Worm (Caenorhabditis elegans) whole organism, L1 larva: Measurements from ENCODE around the gene Y37E11B.6.

ENCODE experiments used
- Y116A8C.19 ChIP-seq: sonication (generic microtip); optimal IDR thresholded peaks from 2 replicates; lab custom pipeline; 2016; ENCODE audit warnings: missing compliant biosample characterization, missing genetic modification characterization, borderline replicate concordance
- aha-1 ChIP-seq: fragments of 150-350 bp; optimal IDR thresholded peaks from 2 replicates; lab custom pipeline; 2014; ENCODE audit warnings: missing biosample characterization, missing genetic modification characterization
- blmp-1 ChIP-seq: fragments of 150-350 bp; optimal IDR thresholded peaks from 2 replicates; lab custom pipeline; 2014; ENCODE audit warnings: missing biosample characterization, missing genetic modification characterization
- ceh-63 ChIP-seq: fragments of 200-800 bp; sonication (Bioruptor generic); optimal IDR thresholded peaks from 2 replicates; lab custom pipeline; 2018; ENCODE audit warnings: mild to moderate bottlenecking, missing genetic modification characterization, missing compliant biosample characterization
- egl-13 ChIP-seq: sonication (generic microtip); optimal IDR thresholded peaks from 2 replicates; lab custom pipeline; 2016; ENCODE audit warnings: missing genotype, missing genetic modification reagents, missing genetic modification characterization, missing compliant biosample characterization
- elt-2 ChIP-seq: sonication (generic microtip); optimal IDR thresholded peaks from 2 replicates; lab custom pipeline; 2016; ENCODE audit warnings: missing genetic modification characterization, mild to moderate bottlenecking, inconsistent platforms, missing compliant biosample characterization, missing genetic modification reagents
- fkh-4 ChIP-seq: sonication (generic microtip); optimal IDR thresholded peaks from 2 replicates; lab custom pipeline; 2016; ENCODE audit warnings: missing compliant biosample characterization, missing genetic modification characterization, borderline replicate concordance
- fos-1 ChIP-seq: fragments of 150-350 bp; optimal IDR thresholded peaks from 2 replicates; lab custom pipeline; 2014; ENCODE audit warnings: missing biosample characterization, missing genetic modification characterization
- hlh-17 ChIP-seq: fragments of 200-800 bp; sonication (Bioruptor generic); optimal IDR thresholded peaks from 2 replicates; lab custom pipeline; 2018; ENCODE audit warnings: missing genetic modification characterization, mild to moderate bottlenecking, missing compliant biosample characterization, moderate library complexity, borderline replicate concordance
- hlh-4 ChIP-seq: sonication (generic microtip); optimal IDR thresholded peaks from 2 replicates; lab custom pipeline; 2016; ENCODE audit warnings: mild to moderate bottlenecking, missing genetic modification characterization, missing compliant biosample characterization
- hpl-2 ChIP-seq: fragments of 150-350 bp; optimal IDR thresholded peaks from 2 replicates; lab custom pipeline; 2014; ENCODE audit warnings: missing biosample characterization, missing genetic modification reagents, missing genetic modification characterization
- isw-1 ChIP-seq: fragments of 200-800 bp; sonication (Bioruptor generic); IDR thresholded peaks from 2 replicates; pipeline ENCODE4 v1.3.6; 2022; ENCODE audit warnings: missing genetic modification characterization, missing compliant biosample characterization
- jun-1 ChIP-seq: fragments of 150-350 bp; optimal IDR thresholded peaks from 2 replicates; lab custom pipeline; 2014; ENCODE audit warnings: missing biosample characterization, missing genetic modification reagents, missing genetic modification characterization
- lin-13 ChIP-seq: fragments of 150-350 bp; optimal IDR thresholded peaks from 2 replicates; lab custom pipeline; 2014; ENCODE audit warnings: missing biosample characterization, missing genetic modification reagents, missing genetic modification characterization
- lin-35 ChIP-seq, 2 experiments: fragments of 150-350 bp; optimal IDR thresholded peaks; 2 replicates each; lab custom pipeline; 2014; ENCODE audit warnings: missing biosample characterization in 2 of 2, missing genetic modification characterization in 2 of 2, missing genetic modification reagents in 2 of 2
- lsy-2 ChIP-seq, 2 experiments: fragments of 150-350 bp; optimal IDR thresholded peaks; 2 replicates each; lab custom pipeline; 2014; ENCODE audit warnings: missing biosample characterization in 2 of 2, missing genetic modification characterization in 2 of 2
- mef-2 ChIP-seq: fragments of 150-350 bp; optimal IDR thresholded peaks from 2 replicates; lab custom pipeline; 2014; ENCODE audit warnings: missing biosample characterization, missing genetic modification characterization
- mep-1 ChIP-seq: fragments of 150-350 bp; optimal IDR thresholded peaks from 2 replicates; lab custom pipeline; 2014; ENCODE audit warnings: missing biosample characterization, missing genetic modification characterization
- nhr-20 ChIP-seq: sonication (generic microtip); optimal IDR thresholded peaks from 2 replicates; lab custom pipeline; 2016; ENCODE audit warnings: mild to moderate bottlenecking, missing genetic modification characterization, missing compliant biosample characterization
- nhr-47 ChIP-seq: sonication (generic microtip); optimal IDR thresholded peaks from 2 replicates; lab custom pipeline; 2016; ENCODE audit warnings: mild to moderate bottlenecking, missing genetic modification characterization, moderate library complexity, missing compliant biosample characterization
- nhr-77 ChIP-seq: fragments of 150-350 bp; optimal IDR thresholded peaks from 2 replicates; lab custom pipeline; 2014; ENCODE audit warnings: missing biosample characterization, missing genetic modification characterization
- nhr-85 ChIP-seq: sonication (generic microtip); peaks from one replicate; lab custom pipeline; 2016; ENCODE audit warnings: missing genetic modification characterization, inconsistent platforms, missing compliant biosample characterization
- pag-3 ChIP-seq: sonication (generic microtip); optimal IDR thresholded peaks from 2 replicates; lab custom pipeline; 2017; ENCODE audit warnings: missing genetic modification characterization, mild to moderate bottlenecking, missing compliant biosample characterization, antibody characterized with exemption, borderline replicate concordance; ENCODE audit not compliant: insufficient read depth
- pax-3 ChIP-seq: fragments of 200-800 bp; sonication (Bioruptor generic); optimal IDR thresholded peaks from 2 replicates; lab custom pipeline; 2018; ENCODE audit warnings: mild to moderate bottlenecking, missing genetic modification characterization, moderate library complexity, missing compliant biosample characterization
- pqm-1 ChIP-seq: sonication (generic microtip); optimal IDR thresholded peaks from 3 replicates; lab custom pipeline; 2017; ENCODE audit warnings: missing biosample characterization, missing genetic modification characterization
- rnt-1 ChIP-seq: sonication (generic microtip); optimal IDR thresholded peaks from 2 replicates; lab custom pipeline; 2016; ENCODE audit warnings: mild to moderate bottlenecking, missing genetic modification characterization, moderate library complexity, missing compliant biosample characterization
- snpc-4 ChIP-seq: fragments of 150-350 bp; optimal IDR thresholded peaks from 2 replicates; lab custom pipeline; 2014; ENCODE audit warnings: missing biosample characterization, missing genetic modification characterization
- snu-23 ChIP-seq: sonication (generic microtip); optimal IDR thresholded peaks from 2 replicates; lab custom pipeline; 2016; ENCODE audit warnings: missing genetic modification characterization, missing compliant biosample characterization
- sptf-1 ChIP-seq: fragments of 150-350 bp; optimal IDR thresholded peaks from 2 replicates; lab custom pipeline; 2014; ENCODE audit warnings: missing biosample characterization, missing genetic modification characterization
- swsn-7 ChIP-seq: sonication (generic microtip); optimal IDR thresholded peaks from 2 replicates; lab custom pipeline; 2016; ENCODE audit warnings: missing genetic modification characterization, missing compliant biosample characterization
- tbx-2 ChIP-seq: sonication (generic microtip); optimal IDR thresholded peaks from 2 replicates; lab custom pipeline; 2016; ENCODE audit warnings: missing genetic modification characterization, missing compliant biosample characterization
- unc-130 ChIP-seq: fragments of 150-350 bp; optimal IDR thresholded peaks from 2 replicates; lab custom pipeline; 2017; ENCODE audit warnings: missing biosample characterization, missing genetic modification characterization, inconsistent platforms
- unc-62 ChIP-seq: fragments of 150-350 bp; optimal IDR thresholded peaks from 2 replicates; lab custom pipeline; 2014; ENCODE audit warnings: missing biosample characterization, missing genetic modification reagents, missing genetic modification characterization
- unc-86 ChIP-seq: sonication (generic microtip); optimal IDR thresholded peaks from 2 replicates; lab custom pipeline; 2016; ENCODE audit warnings: missing genetic modification characterization, missing compliant biosample characterization
- unc-98 ChIP-seq: fragments of 200-800 bp; sonication (Bioruptor generic); IDR thresholded peaks from 2 replicates; pipeline ENCODE4 v1.3.6; 2022; ENCODE audit warnings: missing genetic modification characterization, missing compliant biosample characterization
- zip-4 ChIP-seq: fragments of 200-800 bp; sonication (Bioruptor generic); optimal IDR thresholded peaks from 2 replicates; lab custom pipeline; 2018; ENCODE audit warnings: mild to moderate bottlenecking, missing genetic modification characterization, moderate library complexity, missing compliant biosample characterization

Gene Y37E11B.6

ce11 chrIV:3570612-3571011 lies 28.5 kb downstream of the Y37E11B.6 start:
- TF ChIP-seq aha-1 (no peak), nhr-47 (no peak), snu-23 (GFP tag; lab: Kevin White, UChicago) (no peak), lin-35 (GFP tag; optimal IDR thresholded peaks at IDR 0.05; lab: Kevin White, UChicago) (no peak), Y116A8C.19 (tag; lab: Kevin White, UChicago) (no peak), blmp-1 (no peak), pqm-1 (tag; lab: Kevin White, UChicago) (no peak)

DNA sequence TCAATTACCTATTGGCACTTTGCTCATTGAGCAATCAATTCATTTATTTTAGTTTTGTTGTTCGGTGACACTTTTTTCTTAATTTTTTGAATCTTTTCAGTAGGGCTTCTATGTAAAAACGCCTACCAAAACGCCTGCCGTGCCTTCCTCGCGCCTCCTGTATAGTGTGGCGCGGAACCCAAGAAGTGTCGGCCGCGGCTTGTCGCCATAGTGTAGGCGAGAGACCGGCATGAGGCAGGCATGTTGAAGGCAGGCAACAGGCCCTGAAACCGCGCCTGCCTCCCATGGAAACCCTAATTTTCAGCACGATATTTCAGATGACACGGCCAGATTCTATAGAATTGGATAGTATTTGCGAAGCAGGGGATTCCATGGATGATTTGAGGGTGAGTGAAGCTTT lies 30.5 kb downstream of the Y37E11B.6 start, which contains the start of gene otpl-1:
Gene otpl-1 (plus strand): TSS at position 372 of the 400 bp plus-strand sequence.
- no peak for TF ChIP-seq mep-1 (tag; lab: Kevin White, UChicago)
- TF ChIP-seq snpc-4 (tag; lab: Kevin White, UChicago): peak; percentile 55

DNA sequence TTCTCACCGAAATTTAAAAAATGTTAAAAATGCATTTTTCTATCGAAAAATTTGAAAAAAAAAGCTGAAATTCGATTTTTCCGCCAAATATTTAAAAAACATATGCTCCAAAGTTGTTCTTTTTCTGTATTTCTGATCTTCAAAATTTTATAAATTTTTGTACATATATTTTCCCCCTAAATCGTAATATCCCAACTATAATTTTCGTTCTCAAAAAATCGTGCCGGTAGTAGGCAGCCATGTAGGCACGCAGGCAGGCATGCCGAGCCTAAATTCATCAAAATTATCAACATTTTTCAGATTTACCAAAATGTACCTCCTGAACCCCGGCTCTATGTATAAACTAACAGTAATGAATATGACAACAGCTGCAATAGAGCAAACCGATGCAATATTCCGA lies 34.2 kb downstream of the Y37E11B.6 start, which contains the start of gene sre-5:
Gene sre-5 (plus strand): TSS at position 301 of the 400 bp plus-strand sequence.
- no peak for TF ChIP-seq mef-2 (tag; lab: Kevin White, UChicago)
- no peak for TF ChIP-seq pax-3 (tag; lab: Kevin White, UChicago)
- TF ChIP-seq snu-23 (GFP tag; lab: Kevin White, UChicago): no peak
- no peak for TF ChIP-seq ceh-63 (GFP tag; lab: Kevin White, UChicago)
- TF ChIP-seq swsn-7 (tag; lab: Kevin White, UChicago): no peak
- no peak for TF ChIP-seq sptf-1 (tag; lab: Kevin White, UChicago)
- no peak for TF ChIP-seq egl-13
- no peak for TF ChIP-seq mep-1 (tag; lab: Kevin White, UChicago)
- no peak for TF ChIP-seq blmp-1
- TF ChIP-seq hlh-4 (tag; lab: Kevin White, UChicago): no peak
- no peak for TF ChIP-seq unc-62
- no peak for TF ChIP-seq lsy-2 (tag; optimal IDR thresholded peaks at IDR 0.05; lab: Kevin White, UChicago)
- TF ChIP-seq tbx-2 (tag; lab: Kevin White, UChicago): no peak
- no peak for TF ChIP-seq unc-98 (GFP tag; lab: Robert Waterston, UW)
- no peak for TF ChIP-seq Y116A8C.19 (tag; lab: Kevin White, UChicago)
- TF ChIP-seq unc-86: no peak
- no peak for TF ChIP-seq lin-35 (GFP tag; optimal IDR thresholded peaks at IDR 0.05; lab: Kevin White, UChicago)
- TF ChIP-seq nhr-77 (tag; lab: Kevin White, UChicago): no peak
- TF ChIP-seq hlh-17 (GFP tag; lab: Kevin White, UChicago): no peak
- no peak for TF ChIP-seq isw-1 (GFP tag; lab: Robert Waterston, UW)

DNA sequence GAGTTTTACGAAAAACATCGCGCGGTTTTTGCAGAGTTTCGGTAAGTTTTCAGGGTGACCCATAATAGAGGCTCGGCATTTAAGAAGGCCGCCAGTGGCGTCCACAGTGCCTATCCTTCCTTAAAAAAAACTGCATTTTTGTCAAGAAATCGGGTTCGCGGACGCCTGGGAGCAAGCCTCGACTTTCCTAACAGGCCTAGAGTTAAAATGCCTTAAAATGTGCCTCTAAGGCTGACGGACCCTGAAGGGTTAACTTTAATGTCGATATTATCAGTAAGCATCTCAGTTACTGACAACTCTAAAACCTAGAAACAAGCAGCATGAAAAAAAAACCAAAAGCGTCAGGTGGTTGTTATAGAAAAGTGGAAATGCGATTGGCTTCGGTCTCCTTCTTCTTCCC lies 39.9 kb downstream of the Y37E11B.6 start:
- TF ChIP-seq isw-1 (GFP tag; lab: Robert Waterston, UW): no peak
- TF ChIP-seq pag-3 (tag; lab: Kevin White, UChicago): no peak
- TF ChIP-seq elt-2: no peak
- TF ChIP-seq nhr-85 (tag; lab: Kevin White, UChicago): no peak
- no peak for TF ChIP-seq hpl-2 (GFP tag; lab: Kevin White, UChicago)
- TF ChIP-seq fkh-4 (tag; lab: Kevin White, UChicago): no peak
- no peak for TF ChIP-seq unc-130 (tag; lab: Kevin White, UChicago)
- TF ChIP-seq lin-13 (GFP tag; lab: Kevin White, UChicago): no peak
- TF ChIP-seq rnt-1 (tag; lab: Kevin White, UChicago): no peak
- no peak for TF ChIP-seq pax-3 (tag; lab: Kevin White, UChicago)
- TF ChIP-seq zip-4 (GFP tag; lab: Kevin White, UChicago): no peak
- TF ChIP-seq Y116A8C.19 (tag; lab: Kevin White, UChicago): no peak
- TF ChIP-seq jun-1 (tag; lab: Kevin White, UChicago): no peak
- TF ChIP-seq nhr-20 (tag; lab: Kevin White, UChicago): no peak
- TF ChIP-seq hlh-17 (GFP tag; lab: Kevin White, UChicago): no peak
- TF ChIP-seq hlh-4 (tag; lab: Kevin White, UChicago): no peak
- TF ChIP-seq ceh-63 (GFP tag; lab: Kevin White, UChicago): no peak
- TF ChIP-seq fos-1 (tag; lab: Kevin White, UChicago): no peak
- TF ChIP-seq, all 84 proteins: peak for 0
